Fruit fly (Drosophila melanogaster) Kc167 (cell line): ENCODE measurements around the gene Pex16.

ENCODE experiments used
- Myc ChIP-seq: fragments of >200 bp; optimal IDR thresholded peaks from 2 replicates; lab custom pipeline; 2017; ENCODE audit warnings: missing external identifiers
- Sin3A ChIP-seq: fragments of >200 bp; optimal IDR thresholded peaks from 2 replicates; lab custom pipeline; 2018; ENCODE audit warnings: missing external identifiers
- h ChIP-seq: fragments of >200 bp; optimal IDR thresholded peaks from 3 replicates; lab custom pipeline; 2018; ENCODE audit warnings: missing external identifiers
- insv ChIP-seq: fragments of >200 bp; optimal IDR thresholded peaks from 3 replicates; lab custom pipeline; 2018; ENCODE audit warnings: missing external identifiers
- psq ChIP-seq: fragments of >200 bp; optimal IDR thresholded peaks from 2 replicates; lab custom pipeline; 2017; ENCODE audit warnings: missing external identifiers

DNA sequence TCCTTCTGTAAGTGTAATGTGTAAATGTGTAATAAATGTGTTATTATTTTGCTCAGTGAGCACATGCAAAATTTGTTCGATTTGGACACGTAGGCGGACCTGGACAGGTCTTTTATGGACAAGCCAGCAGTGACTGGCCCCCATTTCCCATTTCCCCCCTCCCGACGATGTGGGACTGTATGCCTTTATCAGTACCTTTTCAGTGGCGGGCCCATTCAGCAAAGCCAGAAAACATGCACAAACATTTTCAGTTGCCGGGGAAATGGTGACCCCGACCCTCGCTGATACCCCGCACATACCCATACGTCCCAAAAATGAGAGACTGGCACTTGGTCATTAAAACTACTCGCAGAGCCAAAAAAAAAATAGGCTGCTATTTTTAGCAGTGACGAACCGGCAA lies 41.8 kb downstream of the Pex16 start:
- TF ChIP-seq insv (lab: Kevin White, UChicago) = no peak
- TF ChIP-seq psq = no peak
- no peak for TF ChIP-seq Sin3A (lab: Kevin White, UChicago)
- no peak for TF ChIP-seq h (lab: Kevin White, UChicago)
- no peak for TF ChIP-seq Myc
